Fruit fly (Drosophila melanogaster) whole organism, embryonic: ENCODE data around the gene pim.

ENCODE experiments used
- Abd-B ChIP-seq: fragments of 200-800 bp; sonication (Bioruptor generic); optimal IDR thresholded peaks from 2 replicates; lab custom pipeline; 2018; ENCODE audit warnings: missing biosample characterization, mild to moderate bottlenecking, missing genetic modification characterization, moderate library complexity
- Atf6 ChIP-seq: fragments of 200-800 bp; sonication (Bioruptor generic); IDR thresholded peaks from 2 replicates; pipeline ENCODE4 v1.3.6; 2022; ENCODE audit warnings: missing biosample characterization, missing genetic modification characterization
- Blimp-1 ChIP-seq: fragments of 200-800 bp; sonication (Bioruptor generic); optimal IDR thresholded peaks from 3 replicates; lab custom pipeline; 2018; ENCODE audit warnings: missing biosample characterization, missing genetic modification characterization, mild to moderate bottlenecking, moderate library complexity, missing genetic modification reagents
- C15 ChIP-seq: fragments of 200-800 bp; sonication (Bioruptor generic); IDR thresholded peaks from 3 replicates; pipeline ENCODE4 v1.3.6; 2022; ENCODE audit warnings: missing biosample characterization, missing genetic modification characterization
- CG10209 ChIP-seq: fragments of 200-800 bp; sonication (Bioruptor generic); optimal IDR thresholded peaks from 3 replicates; lab custom pipeline; 2017; ENCODE audit warnings: missing biosample characterization, mild to moderate bottlenecking, missing genetic modification characterization, missing genetic modification reagents
- CG11456 ChIP-seq: fragments of 200-800 bp; sonication (Bioruptor generic); IDR thresholded peaks from 3 replicates; pipeline ENCODE4 v1.3.6; 2022; ENCODE audit warnings: missing biosample characterization, missing genetic modification characterization
- CG11560 ChIP-seq: fragments of 200-800 bp; sonication (Bioruptor generic); IDR thresholded peaks from 3 replicates; pipeline ENCODE4 v1.3.6; 2022; ENCODE audit warnings: missing biosample characterization, missing genetic modification characterization
- CG12942 ChIP-seq: fragments of 200-800 bp; sonication (Bioruptor generic); optimal IDR thresholded peaks from 3 replicates; lab custom pipeline; 2016; ENCODE audit warnings: missing biosample characterization, missing genetic modification characterization
- CG13624 ChIP-seq: fragments of 200-800 bp; sonication (Bioruptor generic); optimal IDR thresholded peaks from 2 replicates; lab custom pipeline; 2016; ENCODE audit warnings: missing biosample characterization, missing genetic modification characterization
- CG1529 ChIP-seq: fragments of 200-800 bp; sonication (Bioruptor generic); optimal IDR thresholded peaks from 3 replicates; lab custom pipeline; 2018; ENCODE audit warnings: missing biosample characterization, missing genetic modification characterization
- CG15479 ChIP-seq: fragments of 200-800 bp; sonication (Bioruptor generic); optimal IDR thresholded peaks from 3 replicates; lab custom pipeline; 2019; ENCODE audit warnings: missing biosample characterization, mild to moderate bottlenecking, missing genetic modification characterization, moderate library complexity
- CG16815 ChIP-seq: fragments of 200-800 bp; sonication (Bioruptor generic); optimal IDR thresholded peaks from 3 replicates; lab custom pipeline; 2017; ENCODE audit warnings: missing biosample characterization, mild to moderate bottlenecking, missing genetic modification characterization
- CG17359 ChIP-seq: fragments of 200-800 bp; sonication (Bioruptor generic); optimal IDR thresholded peaks from 3 replicates; lab custom pipeline; 2018; ENCODE audit warnings: missing biosample characterization, mild to moderate bottlenecking, missing genetic modification characterization, moderate library complexity
- CG17568 ChIP-seq: fragments of 200-800 bp; sonication (Bioruptor generic); optimal IDR thresholded peaks from 2 replicates; lab custom pipeline; 2018; ENCODE audit warnings: missing biosample characterization, mild to moderate bottlenecking, missing genetic modification characterization, moderate library complexity
- CG18619 ChIP-seq: fragments of 200-800 bp; sonication (Bioruptor generic); optimal IDR thresholded peaks from 3 replicates; lab custom pipeline; 2017; ENCODE audit warnings: missing biosample characterization, mild to moderate bottlenecking, missing genetic modification characterization
- CG30403 ChIP-seq: fragments of 200-800 bp; sonication (Bioruptor generic); optimal IDR thresholded peaks from 3 replicates; lab custom pipeline; 2016; ENCODE audit warnings: missing biosample characterization, missing genetic modification characterization
- CG3281 ChIP-seq: fragments of 200-800 bp; sonication (Bioruptor generic); optimal IDR thresholded peaks from 3 replicates; lab custom pipeline; 2017; ENCODE audit warnings: missing biosample characterization, mild to moderate bottlenecking, missing genetic modification characterization
- CG3407 ChIP-seq: fragments of 200-800 bp; sonication (Bioruptor generic); optimal IDR thresholded peaks from 2 replicates; lab custom pipeline; 2018; ENCODE audit warnings: missing biosample characterization, mild to moderate bottlenecking, missing genetic modification characterization
- CG6175 ChIP-seq: fragments of 200-800 bp; sonication (Bioruptor generic); IDR thresholded peaks from 3 replicates; pipeline ENCODE4 v1.3.6; 2022; ENCODE audit warnings: missing biosample characterization, missing genetic modification characterization
- CG9727 ChIP-seq: fragments of 200-800 bp; sonication (Bioruptor generic); optimal IDR thresholded peaks from 3 replicates; lab custom pipeline; 2017; ENCODE audit warnings: missing biosample characterization, mild to moderate bottlenecking, missing genetic modification characterization
- Dad ChIP-seq: fragments of 200-800 bp; sonication (Bioruptor generic); optimal IDR thresholded peaks from 3 replicates; lab custom pipeline; 2016; ENCODE audit warnings: missing biosample characterization, missing genetic modification characterization
- Dek ChIP-seq: fragments of 200-800 bp; sonication (Bioruptor generic); optimal IDR thresholded peaks from 3 replicates; lab custom pipeline; 2019; ENCODE audit warnings: missing biosample characterization, mild to moderate bottlenecking, missing genetic modification characterization, moderate library complexity
- Dref ChIP-seq: fragments of 200-800 bp; sonication (Bioruptor generic); IDR thresholded peaks from 2 replicates; pipeline ENCODE4 v1.3.6; 2022; ENCODE audit warnings: missing biosample characterization, missing genetic modification characterization
- Eip74EF ChIP-seq, 2 experiments: fragments of 200-800 bp in 1 of 2; fragments of >200 bp in 1 of 2; sonication (Bioruptor generic) in 1 of 2; optimal IDR thresholded peaks; 2 replicates each; lab custom pipeline; 2017 to 2019; ENCODE audit warnings: missing biosample characterization in 2 of 2, missing genetic modification characterization in 2 of 2, mild to moderate bottlenecking in 1 of 2, moderate library complexity in 1 of 2
- Fer2 ChIP-seq: fragments of 200-800 bp; sonication (Bioruptor generic); optimal IDR thresholded peaks from 2 replicates; lab custom pipeline; 2018; ENCODE audit warnings: missing biosample characterization, mild to moderate bottlenecking, missing genetic modification characterization, moderate library complexity
- HLH3B ChIP-seq: fragments of 200-800 bp; sonication (Bioruptor generic); IDR thresholded peaks from 2 replicates; pipeline ENCODE4 v1.3.6; 2022; ENCODE audit warnings: missing biosample characterization, missing genetic modification characterization
- HmgZ ChIP-seq: fragments of 200-800 bp; sonication (Bioruptor generic); optimal IDR thresholded peaks from 2 replicates; lab custom pipeline; 2018; ENCODE audit warnings: missing biosample characterization, mild to moderate bottlenecking, missing genetic modification characterization
- Nf-YC ChIP-seq: fragments of 200-800 bp; optimal IDR thresholded peaks from 3 replicates; lab custom pipeline; 2019; ENCODE audit warnings: missing biosample characterization, mild to moderate bottlenecking, missing genetic modification characterization, moderate library complexity
- Pdp1 ChIP-seq, 2 experiments: fragments of 200-800 bp; sonication (Bioruptor generic); optimal IDR thresholded peaks; 3 replicates each; lab custom pipeline; 2016; ENCODE audit warnings: missing biosample characterization in 2 of 2, missing genetic modification characterization in 2 of 2, mild to moderate bottlenecking in 1 of 2, moderate library complexity in 1 of 2
- Rfx ChIP-seq: fragments of 200-800 bp; sonication (Bioruptor generic); IDR thresholded peaks from 2 replicates; pipeline ENCODE4 v1.3.6; 2022; ENCODE audit warnings: missing biosample characterization, missing genetic modification characterization
- Xbp1 ChIP-seq: fragments of 200-800 bp; sonication (Bioruptor generic); optimal IDR thresholded peaks from 3 replicates; lab custom pipeline; 2016; ENCODE audit warnings: missing biosample characterization, mild to moderate bottlenecking, missing genetic modification characterization
- Xrp1 ChIP-seq: fragments of 200-800 bp; sonication (Bioruptor generic); IDR thresholded peaks from 2 replicates; pipeline ENCODE4 v1.3.6; 2022; ENCODE audit warnings: missing biosample characterization, missing genetic modification characterization
- ato ChIP-seq: fragments of 200-800 bp; sonication (Bioruptor generic); IDR thresholded peaks from 2 replicates; pipeline ENCODE4 v1.3.6; 2022; ENCODE audit warnings: missing biosample characterization, missing genetic modification characterization; ENCODE audit not compliant: partially characterized antibody
- bbx ChIP-seq: fragments of 200-800 bp; sonication (Bioruptor generic); IDR thresholded peaks from 2 replicates; pipeline ENCODE4 v1.3.6; 2022; ENCODE audit warnings: missing biosample characterization, missing genetic modification characterization; ENCODE audit not compliant: partially characterized antibody
- disco-r ChIP-seq: fragments of 200-800 bp; sonication (Bioruptor generic); optimal IDR thresholded peaks from 2 replicates; lab custom pipeline; 2016; ENCODE audit warnings: missing biosample characterization, missing genetic modification characterization
- dm ChIP-seq: fragments of 200-800 bp; sonication (Bioruptor generic); optimal IDR thresholded peaks from 3 replicates; lab custom pipeline; 2016; ENCODE audit warnings: missing biosample characterization, missing genetic modification characterization
- h ChIP-seq: fragments of >200 bp; optimal IDR thresholded peaks from 2 replicates; lab custom pipeline; 2017
- insv ChIP-seq, 2 experiments: fragments of 200-800 bp; sonication (Bioruptor generic); optimal IDR thresholded peaks; 3 replicates each; lab custom pipeline; 2016 to 2018; ENCODE audit warnings: missing biosample characterization in 2 of 2, missing genetic modification characterization in 2 of 2
- knrl ChIP-seq: fragments of 200-800 bp; sonication (Bioruptor generic); IDR thresholded peaks from 3 replicates; pipeline ENCODE4 v1.3.6; 2022; ENCODE audit warnings: missing biosample characterization, missing genetic modification characterization; ENCODE audit not compliant: partially characterized antibody
- p53 ChIP-seq: fragments of 200-800 bp; sonication (Bioruptor generic); optimal IDR thresholded peaks from 2 replicates; lab custom pipeline; 2016; ENCODE audit warnings: missing biosample characterization, missing genetic modification characterization
- run ChIP-seq: fragments of 200-800 bp; sonication (Bioruptor generic); optimal IDR thresholded peaks from 3 replicates; lab custom pipeline; 2018; ENCODE audit warnings: missing biosample characterization, mild to moderate bottlenecking, missing genetic modification characterization
- sc ChIP-seq, 3 experiments: fragments of >200 bp in 2 of 3; fragments of 200-800 bp in 1 of 3; sonication (Bioruptor generic) in 1 of 3; optimal IDR thresholded peaks; 2 replicates in 2 of 3; 3 replicates in 1 of 3; lab custom pipeline; 2017; ENCODE audit warnings: mild to moderate bottlenecking in 1 of 3, missing biosample characterization in 1 of 3, missing genetic modification characterization in 1 of 3, missing genetic modification reagents in 1 of 3
- seq ChIP-seq: fragments of 200-800 bp; sonication (Bioruptor generic); IDR thresholded peaks from 2 replicates; pipeline ENCODE4 v1.3.6; 2022; ENCODE audit warnings: missing biosample characterization, missing genetic modification characterization
- sim ChIP-seq: fragments of 200-800 bp; sonication (Bioruptor generic); IDR thresholded peaks from 2 replicates; pipeline ENCODE4 v1.3.6; 2022; ENCODE audit warnings: missing biosample characterization, missing genetic modification characterization
- tap ChIP-seq: fragments of 200-800 bp; optimal IDR thresholded peaks from 3 replicates; lab custom pipeline; 2019; ENCODE audit warnings: missing biosample characterization, mild to moderate bottlenecking, missing genetic modification characterization, moderate library complexity
- tx ChIP-seq: fragments of 200-800 bp; sonication (Bioruptor generic); optimal IDR thresholded peaks from 2 replicates; lab custom pipeline; 2016; ENCODE audit warnings: missing biosample characterization, missing genetic modification characterization
- unc-4 ChIP-seq: fragments of 200-800 bp; sonication (Bioruptor generic); IDR thresholded peaks from 2 replicates; pipeline ENCODE4 v1.3.6; 2022; ENCODE audit warnings: missing biosample characterization, missing genetic modification characterization; ENCODE audit not compliant: partially characterized antibody
- z ChIP-seq: fragments of 200-800 bp; sonication (Bioruptor generic); IDR thresholded peaks from 3 replicates; pipeline ENCODE4 v1.3.6; 2022; ENCODE audit warnings: missing biosample characterization, missing genetic modification characterization
- zf30C ChIP-seq: fragments of 200-800 bp; sonication (Bioruptor generic); optimal IDR thresholded peaks from 3 replicates; lab custom pipeline; 2018; ENCODE audit warnings: missing biosample characterization, mild to moderate bottlenecking, missing genetic modification characterization

pim gene

DNA sequence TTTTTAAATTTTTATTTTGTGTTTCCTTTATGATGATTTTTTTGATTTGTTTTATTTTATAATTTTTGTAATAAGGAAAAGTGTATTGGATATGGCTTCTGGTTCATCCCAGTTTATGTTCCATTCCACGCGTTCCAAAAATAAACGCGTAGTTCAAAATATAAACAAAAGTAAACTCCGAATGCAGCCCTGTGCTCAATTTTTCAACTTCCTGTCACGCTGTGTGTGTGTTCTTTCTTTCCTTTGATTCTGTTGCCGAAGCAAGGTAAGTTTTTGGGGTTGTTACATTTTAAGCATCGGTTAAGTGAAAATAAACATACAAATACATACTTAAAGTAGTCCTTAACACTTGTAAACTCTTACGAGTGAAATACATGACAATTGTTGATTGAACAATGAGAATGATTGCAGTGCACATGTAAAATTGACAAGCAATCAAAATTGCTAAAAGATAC is 45.4 kb downstream of the pim start, which contains the start of the genes Ip259 and RpS27A (continued):
- TF ChIP-seq Xrp1, result no peak
- no peak for TF ChIP-seq Blimp-1 (GFP tag; lab: Kevin White, UChicago)
- TF ChIP-seq p53, result peak; percentile 62
- peak; percentile 62 for TF ChIP-seq Fer2 (tag; lab: Kevin White, UChicago)
- no peak for TF ChIP-seq run (tag; lab: Kevin White, UChicago)
- peak; percentile 75 for TF ChIP-seq Xbp1 (GFP tag; lab: Kevin White, UChicago)
- no peak; the same call in 2 of the 3 replicates for TF ChIP-seq knrl (GFP tag; lab: Robert Waterston, UW)
- peak; percentile 66 for TF ChIP-seq Atf6
- TF ChIP-seq CG18619 (GFP tag; lab: Kevin White, UChicago), result peak; percentile 84
- TF ChIP-seq CG17359, result peak; percentile 75
- no peak for TF ChIP-seq unc-4 (GFP tag; lab: Robert Waterston, UW)
- TF ChIP-seq CG6175, result no peak
- TF ChIP-seq CG3407 (GFP tag; lab: Kevin White, UChicago), result peak; percentile 70
- TF ChIP-seq Dad, result peak; percentile 65
- peak in 1 of 2 experiments; percentile 64 for TF ChIP-seq Eip74EF (GFP tag; optimal IDR thresholded peaks at IDR 0.05; lab: Kevin White, UChicago)
- TF ChIP-seq sc (optimal IDR thresholded peaks at IDR 0.05; lab: Kevin White, UChicago), result no peak
- TF ChIP-seq sc (GFP tag; optimal IDR thresholded peaks at IDR 0.05; lab: Kevin White, UChicago), result peak; percentile 59
- peak; percentile 56 for TF ChIP-seq Nf-YC (tag; lab: Kevin White, UChicago)
- TF ChIP-seq zf30C (GFP tag; lab: Kevin White, UChicago), result no peak
- TF ChIP-seq seq (GFP tag; lab: Robert Waterston, UW), result peak; percentile 74
- peak; percentile 6 for TF ChIP-seq CG16815 (GFP tag; lab: Kevin White, UChicago)
- no peak for TF ChIP-seq CG15479 (GFP tag; lab: Kevin White, UChicago)
- peak in 1 of 2 experiments; percentile 62 for TF ChIP-seq insv (GFP tag; optimal IDR thresholded peaks at IDR 0.05; lab: Kevin White, UChicago)
- peak; percentile 34; the same call in 1 of the 2 replicates for TF ChIP-seq bbx (GFP tag; lab: Robert Waterston, UW)
- TF ChIP-seq z, result no peak
- TF ChIP-seq CG10209 (GFP tag; lab: Kevin White, UChicago), result peak; percentile 80
- TF ChIP-seq Rfx, result peak; percentile 86; the same call in 1 of the 2 replicates
- peak; percentile 64; the same call in 1 of the 2 replicates for TF ChIP-seq sim (GFP tag; lab: Robert Waterston, UW)
- TF ChIP-seq Abd-B (GFP tag; lab: Kevin White, UChicago), result no peak
- TF ChIP-seq ato (GFP tag; lab: Robert Waterston, UW), result no peak
- TF ChIP-seq C15, result peak; percentile 65; the same call in 2 of the 3 replicates
- TF ChIP-seq Dref (GFP tag; lab: Robert Waterston, UW), result peak; percentile 57
- TF ChIP-seq CG11560 (tag; lab: Robert Waterston, UW), result no peak
- no peak for TF ChIP-seq h (lab: Kevin White, UChicago)
- peak; percentile 73; the same call in 1 of the 2 replicates for TF ChIP-seq HLH3B (GFP tag; lab: Robert Waterston, UW)
- peak; percentile 58 for TF ChIP-seq CG12942 (GFP tag; lab: Kevin White, UChicago)
- TF ChIP-seq HmgZ (tag; lab: Kevin White, UChicago), result peak; percentile 71
- peak; percentile 96 for TF ChIP-seq dm (GFP tag; lab: Kevin White, UChicago)
- TF ChIP-seq CG30403 (GFP tag; lab: Kevin White, UChicago), result peak; percentile 56
- TF ChIP-seq Pdp1 (GFP tag; optimal IDR thresholded peaks at IDR 0.05; lab: Kevin White, UChicago), result peak; percentile 32 to 46
- peak; percentile 91 for TF ChIP-seq CG9727 (GFP tag; lab: Kevin White, UChicago)
- TF ChIP-seq CG11456 (GFP tag; lab: Robert Waterston, UW), result no peak; the same call in 1 of the 3 replicates
- peak; percentile 82 for TF ChIP-seq CG13624
- TF ChIP-seq Dek (tag; lab: Kevin White, UChicago), result no peak
- TF ChIP-seq tap (tag; lab: Kevin White, UChicago), result peak; percentile 66
- TF ChIP-seq CG17568 (GFP tag; lab: Kevin White, UChicago), result peak; percentile 64
- TF ChIP-seq tx (GFP tag; lab: Kevin White, UChicago), result no peak
- peak; percentile 81 for TF ChIP-seq CG3281
- peak; percentile 43 for TF ChIP-seq disco-r
- TF ChIP-seq CG1529 (GFP tag; lab: Kevin White, UChicago), result peak; percentile 55
